Worm (Caenorhabditis elegans): ENCODE results near the gene F26F2.11.

- no peak for TF ChIP-seq ama-1 (optimal IDR thresholded peaks at IDR 0.05)
- TF ChIP-seq flt-1 (GFP tag; IDR thresholded peaks at IDR 0.05): no peak
- no peak for TF ChIP-seq hmg-4 (GFP tag; optimal IDR thresholded peaks at IDR 0.05)
- no peak for TF ChIP-seq scrt-1 (GFP tag; IDR thresholded peaks at IDR 0.05)
- no peak for TF ChIP-seq ceh-13 (GFP tag; optimal IDR thresholded peaks at IDR 0.05)
- no peak for TF ChIP-seq tra-4 (tag; optimal IDR thresholded peaks at IDR 0.05)
- no peak for TF ChIP-seq ets-7 (tag; optimal IDR thresholded peaks at IDR 0.05)
- no peak for TF ChIP-seq hnd-1 (tag; optimal IDR thresholded peaks at IDR 0.05)
- no peak for TF ChIP-seq tbx-37 (GFP tag; conservative IDR thresholded peaks at IDR 0.05)
- TF ChIP-seq aly-1 (tag; optimal IDR thresholded peaks at IDR 0.05): no peak
- TF ChIP-seq tbx-11 (GFP tag; IDR thresholded peaks at IDR 0.05): no peak
Measured at ce11 chrV:20551096-20551495, 44.5 kb downstream of the F26F2.11 start, which contains the start of gene Y38H6C.20.
